Worm (Caenorhabditis elegans) whole organism, L1 larva: ENCODE results near the gene nhx-9.

ENCODE experiments used
- C04F5.9 ChIP-seq: sonication (generic microtip); optimal IDR thresholded peaks from 2 replicates; lab custom pipeline; 2016; ENCODE audit warnings: missing genetic modification characterization, missing compliant biosample characterization
- C34B4.2 ChIP-seq: sonication (generic microtip); optimal IDR thresholded peaks from 2 replicates; lab custom pipeline; 2017; ENCODE audit warnings: mild to moderate bottlenecking, missing genetic modification characterization, missing compliant biosample characterization
- F16B12.6 ChIP-seq: fragments of 150-350 bp; optimal IDR thresholded peaks from 2 replicates; lab custom pipeline; 2014; ENCODE audit warnings: missing biosample characterization, missing genetic modification characterization
- blmp-1 ChIP-seq: fragments of 150-350 bp; optimal IDR thresholded peaks from 2 replicates; lab custom pipeline; 2014; ENCODE audit warnings: missing biosample characterization, missing genetic modification characterization
- ces-1 ChIP-seq: fragments of 150-350 bp; optimal IDR thresholded peaks from 2 replicates; lab custom pipeline; 2014; ENCODE audit warnings: missing biosample characterization, missing genetic modification reagents, missing genetic modification characterization
- dpl-1 ChIP-seq, 3 experiments: fragments of 150-350 bp in 2 of 3; sonication (generic microtip) in 1 of 3; optimal IDR thresholded peaks; 2 replicates each; lab custom pipeline; 2014 to 2017; ENCODE audit warnings: missing biosample characterization in 3 of 3, missing genetic modification characterization in 3 of 3, missing genetic modification reagents in 3 of 3
- efl-1 ChIP-seq, 4 experiments: fragments of 150-350 bp; optimal IDR thresholded peaks in 3 of 4; peaks in 1 of 4; 1 replicate in 1 of 4; 2 replicates in 3 of 4; lab custom pipeline; 2014; ENCODE audit warnings: missing biosample characterization in 2 of 4, missing genetic modification characterization in 2 of 4, missing genetic modification reagents in 2 of 4
- elt-3 ChIP-seq, 6 experiments: fragments of 150-350 bp in 1 of 6; sonication (generic microtip); optimal IDR thresholded peaks; 2 replicates each; lab custom pipeline; 2017 to 2018; ENCODE audit warnings: missing biosample characterization in 6 of 6, missing genetic modification characterization in 6 of 6, inconsistent platforms in 1 of 6
- fkh-10 ChIP-seq: sonication (generic microtip); optimal IDR thresholded peaks from 2 replicates; lab custom pipeline; 2017; ENCODE audit warnings: missing biosample characterization, missing genetic modification reagents, missing genetic modification characterization
- isw-1 ChIP-seq: fragments of 200-800 bp; sonication (Bioruptor generic); IDR thresholded peaks from 2 replicates; pipeline ENCODE4 v1.3.6; 2022; ENCODE audit warnings: missing genetic modification characterization, missing compliant biosample characterization
- lin-14 ChIP-seq: fragments of 200-800 bp; sonication (Bioruptor generic); optimal IDR thresholded peaks from 2 replicates; lab custom pipeline; 2018; ENCODE audit warnings: mild to moderate bottlenecking, missing genetic modification characterization, moderate library complexity, missing compliant biosample characterization
- lin-35 ChIP-seq, 2 experiments: fragments of 150-350 bp; optimal IDR thresholded peaks; 2 replicates each; lab custom pipeline; 2014; ENCODE audit warnings: missing biosample characterization in 2 of 2, missing genetic modification characterization in 2 of 2, missing genetic modification reagents in 2 of 2
- lin-39 ChIP-seq: fragments of 150-350 bp; optimal IDR thresholded peaks from 2 replicates; lab custom pipeline; 2014; ENCODE audit warnings: missing biosample characterization, missing genetic modification reagents, missing genetic modification characterization
- mef-2 ChIP-seq: fragments of 150-350 bp; optimal IDR thresholded peaks from 2 replicates; lab custom pipeline; 2014; ENCODE audit warnings: missing biosample characterization, missing genetic modification characterization
- nhr-11 ChIP-seq: fragments of 150-350 bp; optimal IDR thresholded peaks from 2 replicates; lab custom pipeline; 2014; ENCODE audit warnings: missing biosample characterization, missing genetic modification characterization
- nhr-19 ChIP-seq: fragments of 200-800 bp; sonication (Bioruptor generic); conservative IDR thresholded peaks from 2 replicates; pipeline ENCODE4 v1.3.6; 2022; ENCODE audit warnings: missing genetic modification characterization, missing compliant biosample characterization
- nhr-20 ChIP-seq: sonication (generic microtip); optimal IDR thresholded peaks from 2 replicates; lab custom pipeline; 2016; ENCODE audit warnings: mild to moderate bottlenecking, missing genetic modification characterization, missing compliant biosample characterization
- nhr-28 ChIP-seq: fragments of 150-350 bp; optimal IDR thresholded peaks from 2 replicates; lab custom pipeline; 2014; ENCODE audit warnings: missing biosample characterization, missing genetic modification characterization
- nhr-71 ChIP-seq: sonication (generic microtip); optimal IDR thresholded peaks from 2 replicates; lab custom pipeline; 2016; ENCODE audit warnings: mild to moderate bottlenecking, missing genetic modification characterization, moderate library complexity, missing compliant biosample characterization
- nhr-85 ChIP-seq: sonication (generic microtip); peaks from one replicate; lab custom pipeline; 2016; ENCODE audit warnings: missing genetic modification characterization, inconsistent platforms, missing compliant biosample characterization
- pag-3 ChIP-seq: sonication (generic microtip); optimal IDR thresholded peaks from 2 replicates; lab custom pipeline; 2017; ENCODE audit warnings: missing genetic modification characterization, mild to moderate bottlenecking, missing compliant biosample characterization, antibody characterized with exemption, borderline replicate concordance; ENCODE audit not compliant: insufficient read depth
- rnt-1 ChIP-seq: sonication (generic microtip); optimal IDR thresholded peaks from 2 replicates; lab custom pipeline; 2016; ENCODE audit warnings: mild to moderate bottlenecking, missing genetic modification characterization, moderate library complexity, missing compliant biosample characterization
- snu-23 ChIP-seq: sonication (generic microtip); optimal IDR thresholded peaks from 2 replicates; lab custom pipeline; 2016; ENCODE audit warnings: missing genetic modification characterization, missing compliant biosample characterization
- sox-4 ChIP-seq: sonication (generic microtip); optimal IDR thresholded peaks from 2 replicates; lab custom pipeline; 2016; ENCODE audit warnings: missing genetic modification characterization, missing compliant biosample characterization
- tbx-2 ChIP-seq: sonication (generic microtip); optimal IDR thresholded peaks from 2 replicates; lab custom pipeline; 2016; ENCODE audit warnings: missing genetic modification characterization, missing compliant biosample characterization
- unc-98 ChIP-seq: fragments of 200-800 bp; sonication (Bioruptor generic); IDR thresholded peaks from 2 replicates; pipeline ENCODE4 v1.3.6; 2022; ENCODE audit warnings: missing genetic modification characterization, missing compliant biosample characterization
- zip-4 ChIP-seq: fragments of 200-800 bp; sonication (Bioruptor generic); optimal IDR thresholded peaks from 2 replicates; lab custom pipeline; 2018; ENCODE audit warnings: mild to moderate bottlenecking, missing genetic modification characterization, moderate library complexity, missing compliant biosample characterization
- ztf-11 ChIP-seq, 2 experiments: sonication (generic microtip); optimal IDR thresholded peaks; 2 replicates each; lab custom pipeline; 2016 to 2017; ENCODE audit warnings: missing genetic modification characterization in 2 of 2, missing biosample characterization in 1 of 2, missing compliant biosample characterization in 1 of 2

The nhx-9 gene

ce11 chrIV:11899358-11899757 is 31.3 kb upstream of the nhx-9 start, which contains the start of gene nhr-43:
nhr-43 (plus strand) TSS chrIV:11899590.
- TF ChIP-seq blmp-1 (tag; lab: Kevin White, UChicago) (peak; percentile 62), nhr-85 (tag; lab: Kevin White, UChicago) (peak; percentile 72), dpl-1 (GFP tag; optimal IDR thresholded peaks at IDR 0.05; lab: Kevin White, UChicago) (no peak), nhr-20 (tag; lab: Kevin White, UChicago) (peak; percentile 28), lin-35 (GFP tag; optimal IDR thresholded peaks at IDR 0.05; lab: Kevin White, UChicago) (no peak), elt-3 (tag; optimal IDR thresholded peaks at IDR 0.05; lab: Kevin White, UChicago) (peak in 2 of 6 experiments; percentile 8 to 30), nhr-71 (tag; lab: Kevin White, UChicago) (peak; percentile 48)
- TF ChIP-seq, all 84 proteins: peak for 5

- TF ChIP-seq nhr-85 (tag; lab: Kevin White, UChicago): peak; percentile 14
- TF ChIP-seq F16B12.6: no peak
Measured at ce11 chrIV:11900399-11900798, 30.3 kb upstream of the nhx-9 start.

- no peak for TF ChIP-seq nhr-11 (tag; lab: Kevin White, UChicago)
- TF ChIP-seq nhr-28: no peak
- TF ChIP-seq lin-35 (GFP tag; optimal IDR thresholded peaks at IDR 0.05; lab: Kevin White, UChicago): peak in 1 of 2 experiments; percentile 32
- 0 out of 2 replicates have a peak, but pooled peaks have one; percentile 6 for TF ChIP-seq nhr-19 (GFP tag; lab: Robert Waterston, UW)
- peak; percentile 6 for TF ChIP-seq nhr-85 (tag; lab: Kevin White, UChicago)
- peak; percentile 22 for TF ChIP-seq snu-23
- TF ChIP-seq nhr-20 (tag; lab: Kevin White, UChicago): peak; percentile 37
- peak; percentile 29 for TF ChIP-seq nhr-71 (tag; lab: Kevin White, UChicago)
- peak in 1 of 6 experiments; percentile 26 for TF ChIP-seq elt-3 (tag; optimal IDR thresholded peaks at IDR 0.05; lab: Kevin White, UChicago)
- peak; percentile 32 for TF ChIP-seq blmp-1 (tag; lab: Kevin White, UChicago)
- no peak for TF ChIP-seq ztf-11 (tag; optimal IDR thresholded peaks at IDR 0.05; lab: Kevin White, UChicago)
- peak; percentile 26 for TF ChIP-seq tbx-2 (tag; lab: Kevin White, UChicago)
Measured at ce11 chrIV:11901215-11901614, 29.5 kb upstream of the nhx-9 start.

ce11 chrIV:11902832-11903231 is 27.8 kb upstream of the nhx-9 start:
- TF ChIP-seq efl-1 (optimal IDR thresholded peaks at IDR 0.05; lab: Kevin White, UChicago) (no peak), efl-1 (GFP tag; optimal IDR thresholded peaks at IDR 0.05 in 1 of 2; lab: Kevin White, UChicago) (peak in 1 of 2 experiments; percentile 48), lin-39 (tag; lab: Kevin White, UChicago) (no peak), nhr-85 (tag; lab: Kevin White, UChicago) (peak; percentile 45), elt-3 (tag; optimal IDR thresholded peaks at IDR 0.05; lab: Kevin White, UChicago) (peak in 1 of 6 experiments; percentile 30), lin-35 (GFP tag; optimal IDR thresholded peaks at IDR 0.05; lab: Kevin White, UChicago) (no peak), nhr-11 (tag; lab: Kevin White, UChicago) (no peak)

- no peak for TF ChIP-seq mef-2
- TF ChIP-seq zip-4 (GFP tag; lab: Kevin White, UChicago): no peak
- peak; percentile 9 for TF ChIP-seq lin-14 (GFP tag; lab: Kevin White, UChicago)
- no peak for TF ChIP-seq ces-1 (GFP tag; lab: Kevin White, UChicago)
- TF ChIP-seq nhr-85 (tag; lab: Kevin White, UChicago): peak; percentile 64
- no peak for TF ChIP-seq lin-35 (GFP tag; optimal IDR thresholded peaks at IDR 0.05; lab: Kevin White, UChicago)
- TF ChIP-seq pag-3 (tag; lab: Kevin White, UChicago): no peak
- TF ChIP-seq unc-98 (GFP tag; lab: Robert Waterston, UW): no peak
Measured at ce11 chrIV:11903676-11904075, 27.0 kb upstream of the nhx-9 start.

ce11 chrIV:11908733-11909132 is 21.9 kb upstream of the nhx-9 start:
- TF ChIP-seq lin-39 (tag; lab: Kevin White, UChicago) (no peak), isw-1 (GFP tag; lab: Robert Waterston, UW) (no peak), C34B4.2 (tag; lab: Kevin White, UChicago) (no peak), sox-4 (tag; lab: Kevin White, UChicago) (no peak), efl-1 (optimal IDR thresholded peaks at IDR 0.05; lab: Kevin White, UChicago) (no peak), efl-1 (GFP tag; optimal IDR thresholded peaks at IDR 0.05 in 1 of 2; lab: Kevin White, UChicago) (peak in 1 of 2 experiments; percentile 12), rnt-1 (tag; lab: Kevin White, UChicago) (no peak), fkh-10 (GFP tag; lab: Kevin White, UChicago) (no peak), blmp-1 (tag; lab: Kevin White, UChicago) (peak; percentile 55), C04F5.9 (tag; lab: Kevin White, UChicago) (no peak), snu-23 (no peak)
